Worm (Caenorhabditis elegans) whole organism, L4 larva: Measurements from ENCODE around the gene str-121.

Experiments used
- F26F4.8 ChIP-seq: fragments of 200-800 bp; sonication (Bioruptor generic); conservative IDR thresholded peaks from 2 replicates; pipeline ENCODE4 v1.3.6; 2022; ENCODE audit warnings: missing genetic modification characterization, missing compliant biosample characterization
- ceh-82 ChIP-seq: sonication (generic microtip); optimal IDR thresholded peaks from 2 replicates; lab custom pipeline; 2017; ENCODE audit warnings: missing biosample characterization, missing genetic modification characterization
- ctbp-1 ChIP-seq: fragments of 200-800 bp; sonication (Bioruptor generic); IDR thresholded peaks from 2 replicates; pipeline ENCODE4 v1.3.6; 2022; ENCODE audit warnings: missing genetic modification reagents, missing genetic modification characterization, missing compliant biosample characterization
- dpl-1 ChIP-seq: fragments of 150-350 bp; optimal IDR thresholded peaks from 2 replicates; lab custom pipeline; 2014; ENCODE audit warnings: missing biosample characterization, missing genetic modification reagents, missing genetic modification characterization
- fkh-10 ChIP-seq: fragments of 150-350 bp; optimal IDR thresholded peaks from 2 replicates; lab custom pipeline; 2014; ENCODE audit warnings: missing biosample characterization, missing genetic modification reagents, missing genetic modification characterization
- jun-1 ChIP-seq: fragments of 150-350 bp; optimal IDR thresholded peaks from 2 replicates; lab custom pipeline; 2014; ENCODE audit warnings: missing biosample characterization, missing genetic modification reagents, missing genetic modification characterization
- madf-5 ChIP-seq, 2 experiments: fragments of 200-800 bp; sonication (Bioruptor generic); IDR thresholded peaks; 2 replicates each; pipeline ENCODE4 v1.3.6; 2022; ENCODE audit warnings: missing compliant biosample characterization in 2 of 2, missing genetic modification characterization in 2 of 2
- mep-1 ChIP-seq: fragments of 150-350 bp; sonication (generic microtip); optimal IDR thresholded peaks from 3 replicates; lab custom pipeline; 2014; ENCODE audit warnings: missing biosample characterization, missing genetic modification characterization
- saeg-2 ChIP-seq: fragments of 200-800 bp; sonication (Bioruptor generic); IDR thresholded peaks from 2 replicates; pipeline ENCODE4 v1.3.6; 2022; ENCODE audit warnings: missing genetic modification reagents, missing genetic modification characterization, missing compliant biosample characterization
- skn-1 ChIP-seq: fragments of 150-350 bp; optimal IDR thresholded peaks from 2 replicates; lab custom pipeline; 2014; ENCODE audit warnings: missing biosample characterization, missing genetic modification characterization
- zag-1 ChIP-seq: fragments of 150-350 bp; optimal IDR thresholded peaks from 2 replicates; lab custom pipeline; 2014; ENCODE audit warnings: missing biosample characterization, missing genetic modification characterization

DNA sequence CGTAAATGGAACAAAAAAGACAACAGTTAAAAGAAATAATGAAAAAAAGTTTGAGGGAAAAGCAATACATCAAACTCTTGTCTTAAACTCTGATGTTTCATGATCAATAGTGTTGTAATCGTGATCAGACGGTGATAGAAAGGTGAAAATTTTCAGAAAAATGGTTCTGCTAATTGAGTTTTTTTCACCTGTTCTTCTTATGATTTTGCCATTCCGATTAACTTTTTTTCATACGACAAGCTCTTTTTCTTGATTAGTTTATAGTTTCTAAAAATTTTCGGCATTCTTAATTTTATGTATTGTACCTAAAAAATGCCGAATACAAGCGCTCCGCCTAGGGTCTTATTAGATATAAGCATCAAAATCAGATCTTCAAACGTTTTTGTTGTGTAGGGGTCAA lies 38.8 kb downstream of the str-121 start:
- no peak for TF ChIP-seq fkh-10 (GFP tag; lab: Kevin White, UChicago)
- no peak for TF ChIP-seq F26F4.8
- TF ChIP-seq skn-1 (tag; lab: Kevin White, UChicago): no peak
- no peak for TF ChIP-seq ctbp-1
- TF ChIP-seq jun-1 (tag; lab: Kevin White, UChicago): no peak
- no peak for TF ChIP-seq dpl-1 (GFP tag; lab: Kevin White, UChicago)
- TF ChIP-seq mep-1 (tag; lab: Kevin White, UChicago): no peak
- TF ChIP-seq saeg-2 (GFP tag; lab: Robert Waterston, UW): no peak
- no peak for TF ChIP-seq madf-5 (GFP tag; IDR thresholded peaks at IDR 0.05; lab: Robert Waterston, UW)
- TF ChIP-seq zag-1: no peak
- no peak for TF ChIP-seq ceh-82 (tag; lab: Kevin White, UChicago)
